Worm (Caenorhabditis elegans) whole organism, L3 larva: ENCODE measurements around the gene ZC204.12.
"Not testable (repeated sequence)": the region's sequence is repeated elsewhere in the genome, so short reads cannot be mapped to it uniquely, and the experiment has no call there.

Experiments
- ZK546.5 ChIP-seq: sonication (generic microtip); optimal IDR thresholded peaks from 2 replicates; lab custom pipeline; 2017; ENCODE audit warnings: missing biosample characterization, missing genetic modification characterization
- aly-2 ChIP-seq: fragments of 150-350 bp; optimal IDR thresholded peaks from 2 replicates; lab custom pipeline; 2014; ENCODE audit warnings: missing biosample characterization, missing genetic modification characterization
- ceh-82 ChIP-seq: fragments of 150-350 bp; optimal IDR thresholded peaks from 2 replicates; lab custom pipeline; 2014; ENCODE audit warnings: missing biosample characterization, missing genetic modification characterization
- egl-27 ChIP-seq: sonication (generic microtip); optimal IDR thresholded peaks from 4 replicates; lab custom pipeline; 2017; ENCODE audit warnings: missing biosample characterization, missing genetic modification reagents, missing genetic modification characterization
- egl-5 ChIP-seq: fragments of 150-350 bp; optimal IDR thresholded peaks from 2 replicates; lab custom pipeline; 2017; ENCODE audit warnings: missing biosample characterization, missing genetic modification reagents, missing genetic modification characterization, inconsistent platforms
- elt-2 ChIP-seq: sonication (generic microtip); optimal IDR thresholded peaks from 2 replicates; lab custom pipeline; 2016; ENCODE audit warnings: missing genetic modification reagents, mild to moderate bottlenecking, missing genetic modification characterization, missing compliant biosample characterization
- eor-1 ChIP-seq, 2 experiments: fragments of 150-350 bp; optimal IDR thresholded peaks; 2 replicates each; lab custom pipeline; 2014 to 2018; ENCODE audit warnings: missing biosample characterization in 2 of 2, missing genetic modification characterization in 2 of 2
- hmg-11 ChIP-seq: sonication (generic microtip); optimal IDR thresholded peaks from 2 replicates; lab custom pipeline; 2016; ENCODE audit warnings: missing genetic modification characterization, missing compliant biosample characterization
- lin-15B ChIP-seq: fragments of 150-350 bp; optimal IDR thresholded peaks from 2 replicates; lab custom pipeline; 2014; ENCODE audit warnings: missing biosample characterization, missing genetic modification characterization
- lsy-12 ChIP-seq: sonication (generic microtip); optimal IDR thresholded peaks from 2 replicates; lab custom pipeline; 2016; ENCODE audit warnings: mild to moderate bottlenecking, missing genetic modification characterization, missing compliant biosample characterization
- mdl-1 ChIP-seq: fragments of 150-350 bp; optimal IDR thresholded peaks from 2 replicates; lab custom pipeline; 2014; ENCODE audit warnings: missing biosample characterization, missing genetic modification characterization
- mml-1 ChIP-seq: fragments of 150-350 bp; sonication (generic microtip); optimal IDR thresholded peaks from 3 replicates; lab custom pipeline; 2014; ENCODE audit warnings: missing biosample characterization, missing genetic modification characterization
- nfya-1 ChIP-seq: sonication (generic microtip); optimal IDR thresholded peaks from 2 replicates; lab custom pipeline; 2017; ENCODE audit warnings: missing genetic modification characterization, mild to moderate bottlenecking, missing compliant biosample characterization, antibody characterized with exemption, moderate library complexity; ENCODE audit not compliant: insufficient read depth
- nhr-23 ChIP-seq: fragments of 150-350 bp; optimal IDR thresholded peaks from 2 replicates; lab custom pipeline; 2014; ENCODE audit warnings: missing biosample characterization, missing genetic modification reagents, missing genetic modification characterization
- nhr-237 ChIP-seq: fragments of 150-350 bp; optimal IDR thresholded peaks from 2 replicates; lab custom pipeline; 2014; ENCODE audit warnings: missing biosample characterization, missing genetic modification characterization
- nhr-25 ChIP-seq: sonication (generic microtip); optimal IDR thresholded peaks from 2 replicates; lab custom pipeline; 2017; ENCODE audit warnings: missing biosample characterization, missing genetic modification characterization
- nhr-28 ChIP-seq: fragments of 150-350 bp; optimal IDR thresholded peaks from 2 replicates; lab custom pipeline; 2014; ENCODE audit warnings: missing biosample characterization, missing genetic modification characterization
- nhr-43 ChIP-seq: sonication (generic microtip); optimal IDR thresholded peaks from 2 replicates; lab custom pipeline; 2016; ENCODE audit warnings: mild to moderate bottlenecking, missing genetic modification characterization, missing compliant biosample characterization; ENCODE audit not compliant: poor library complexity, severe bottlenecking
- nhr-67 ChIP-seq: fragments of 150-350 bp; optimal IDR thresholded peaks from 2 replicates; lab custom pipeline; 2014; ENCODE audit warnings: missing biosample characterization, missing genetic modification characterization
- nhr-77 ChIP-seq: fragments of 150-350 bp; optimal IDR thresholded peaks from 2 replicates; lab custom pipeline; 2014; ENCODE audit warnings: missing biosample characterization, missing genetic modification characterization
- pha-4 ChIP-seq: fragments of 150-350 bp; optimal IDR thresholded peaks from 2 replicates; lab custom pipeline; 2014; ENCODE audit warnings: missing biosample characterization, missing genetic modification reagents, missing genetic modification characterization
- pqm-1 ChIP-seq: fragments of 150-350 bp; optimal IDR thresholded peaks from 2 replicates; lab custom pipeline; 2017; ENCODE audit warnings: missing biosample characterization, missing genetic modification characterization, inconsistent platforms
- sea-2 ChIP-seq: fragments of 150-350 bp; sonication (generic microtip); optimal IDR thresholded peaks from 4 replicates; lab custom pipeline; 2014; ENCODE audit warnings: missing biosample characterization, missing genetic modification reagents, missing genetic modification characterization
- skn-1 ChIP-seq: fragments of 150-350 bp; optimal IDR thresholded peaks from 2 replicates; lab custom pipeline; 2014; ENCODE audit warnings: missing biosample characterization, missing genetic modification characterization
- snpc-4 ChIP-seq: fragments of 150-350 bp; optimal IDR thresholded peaks from 2 replicates; lab custom pipeline; 2014; ENCODE audit warnings: missing biosample characterization, missing genetic modification characterization
- zag-1 ChIP-seq: fragments of 150-350 bp; optimal IDR thresholded peaks from 2 replicates; lab custom pipeline; 2014; ENCODE audit warnings: missing biosample characterization, missing genetic modification characterization
- ztf-11 ChIP-seq: fragments of 150-350 bp; optimal IDR thresholded peaks from 2 replicates; lab custom pipeline; 2014; ENCODE audit warnings: missing biosample characterization, missing genetic modification characterization

Gene ZC204.12

DNA sequence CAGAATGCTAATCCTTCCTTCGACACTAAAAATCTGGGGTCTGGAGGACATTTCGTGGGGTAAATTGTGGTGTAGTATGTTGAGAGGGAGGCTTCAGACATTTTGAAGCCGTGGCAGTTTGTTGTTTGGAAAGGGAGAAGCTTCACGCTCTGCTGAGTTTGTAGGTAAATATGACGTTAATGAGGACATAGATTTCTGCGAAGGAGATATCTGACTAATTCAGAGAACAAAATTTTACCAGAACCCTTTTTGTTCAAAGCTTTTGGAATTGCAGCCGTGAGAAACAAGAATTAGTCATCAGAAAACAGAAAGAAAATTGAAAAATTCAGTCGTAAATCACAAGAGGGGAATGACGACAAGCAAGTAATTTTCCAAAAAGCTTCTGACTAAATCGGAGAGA is 16.6 kb downstream of the ZC204.12 start, which contains the start of gene srh-72:
Gene srh-72, minus strand, starts transcription at position 101 of the 400 bp plus-strand sequence.
- no peak for TF ChIP-seq nhr-23
- no peak for TF ChIP-seq nhr-77 (tag; lab: Kevin White, UChicago)
- TF ChIP-seq mml-1 (tag; lab: Kevin White, UChicago): no peak
- TF ChIP-seq egl-27: no peak
- no peak for TF ChIP-seq lin-15B (tag; lab: Kevin White, UChicago)
- no peak for TF ChIP-seq nhr-25 (tag; lab: Kevin White, UChicago)
- TF ChIP-seq ceh-82 (tag; lab: Kevin White, UChicago): no peak

DNA sequence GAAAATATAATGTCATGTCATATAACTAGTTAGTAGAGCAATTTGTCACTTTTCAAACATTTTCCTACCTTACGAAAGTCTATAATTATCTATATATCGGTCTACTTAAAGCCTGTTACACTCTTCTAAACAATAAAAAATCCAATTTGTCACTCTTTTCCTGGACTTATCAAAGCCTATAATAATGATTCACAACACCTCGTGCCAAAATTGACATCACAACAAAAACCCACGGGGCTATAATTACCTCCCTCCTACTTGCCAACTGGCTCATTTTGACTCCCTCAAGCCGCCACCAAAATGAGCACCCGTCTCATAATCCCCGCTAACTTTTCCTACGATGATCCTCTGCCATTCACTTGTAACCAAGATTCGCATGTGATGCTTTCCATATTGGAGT is 20.7 kb downstream of the ZC204.12 start, which contains the start of gene srg-20:
Gene srg-20, plus strand, starts transcription at position 301 of the 400 bp plus-strand sequence.
- TF ChIP-seq hmg-11 (tag; lab: Kevin White, UChicago); egl-5 (tag; lab: Kevin White, UChicago); snpc-4: not testable (repeated sequence)

DNA sequence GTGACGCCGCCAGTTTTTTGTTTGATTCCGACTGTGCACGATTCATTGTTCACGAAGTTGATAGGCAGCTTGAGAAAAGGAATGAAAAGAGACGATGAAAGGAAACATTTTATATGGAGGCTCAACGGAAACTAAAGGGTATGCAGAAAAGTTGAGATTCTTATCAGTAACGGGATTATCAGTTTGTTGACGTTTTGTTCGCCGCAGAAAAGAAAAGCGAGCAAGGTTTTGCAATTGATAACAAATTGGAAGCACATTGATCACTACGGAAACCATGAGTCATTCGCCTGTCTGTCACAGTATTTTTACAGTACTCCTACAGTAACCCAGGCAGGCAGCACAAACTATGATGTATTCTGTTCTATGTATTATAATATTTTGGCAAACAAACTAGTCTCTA is 21.1 kb downstream of the ZC204.12 start:
- TF ChIP-seq pqm-1 (tag; lab: Kevin White, UChicago): peak; percentile 47
- TF ChIP-seq elt-2: peak; percentile 70
- TF ChIP-seq nhr-67: no peak

DNA sequence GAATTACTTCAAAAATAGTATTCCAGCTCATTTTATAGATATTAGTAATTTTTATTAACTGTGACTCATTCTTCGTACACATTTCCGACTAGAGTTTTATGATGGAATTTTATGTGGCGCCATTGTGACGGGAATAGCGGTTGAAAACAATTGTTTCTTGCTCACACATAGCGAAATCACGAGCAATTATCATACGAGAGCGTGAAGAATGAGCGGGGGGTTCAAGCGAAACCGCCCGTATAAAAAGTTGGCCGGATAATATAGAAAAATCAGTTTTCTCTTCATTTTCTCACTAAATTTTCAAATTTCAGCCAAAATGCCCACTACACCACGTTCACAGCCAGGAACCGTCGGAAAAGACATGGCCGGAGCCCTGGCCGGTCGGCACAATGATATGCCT is 23.6 kb downstream of the ZC204.12 start, which contains the start of gene C08E3.1:
Gene C08E3.1, plus strand, starts transcription at position 301 of the 400 bp plus-strand sequence.
- not testable (repeated sequence) for TF ChIP-seq nhr-43, pha-4, mdl-1 (tag; lab: Kevin White, UChicago)

DNA sequence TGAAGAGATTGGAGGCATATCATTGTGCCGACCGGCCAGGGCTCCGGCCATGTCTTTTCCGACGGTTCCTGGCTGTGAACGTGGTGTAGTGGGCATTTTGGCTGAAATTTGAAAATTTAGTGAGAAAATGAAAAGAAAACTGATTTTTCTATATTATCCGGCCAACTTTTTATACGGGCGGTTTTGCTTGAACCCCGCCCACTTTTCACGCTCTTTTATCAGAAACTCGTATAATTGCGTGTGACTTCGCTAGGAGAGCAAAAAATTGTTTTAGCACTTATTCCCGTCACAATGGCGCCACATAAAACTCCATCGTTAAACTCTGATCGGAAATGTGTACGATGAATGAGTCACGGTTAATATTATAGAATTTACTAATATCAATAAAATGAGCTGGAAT is 24.9 kb downstream of the ZC204.12 start, which contains the start of gene C08E3.13:
Gene C08E3.13, minus strand, starts transcription at position 101 of the 400 bp plus-strand sequence.
- TF ChIP-seq nhr-28; eor-1 (tag; optimal IDR thresholded peaks at IDR 0.05; lab: Kevin White, UChicago); ceh-82 (tag; lab: Kevin White, UChicago): not testable (repeated sequence)
- TF ChIP-seq, all 47 proteins: peak for 0; not testable (repeated sequence) for 47

DNA sequence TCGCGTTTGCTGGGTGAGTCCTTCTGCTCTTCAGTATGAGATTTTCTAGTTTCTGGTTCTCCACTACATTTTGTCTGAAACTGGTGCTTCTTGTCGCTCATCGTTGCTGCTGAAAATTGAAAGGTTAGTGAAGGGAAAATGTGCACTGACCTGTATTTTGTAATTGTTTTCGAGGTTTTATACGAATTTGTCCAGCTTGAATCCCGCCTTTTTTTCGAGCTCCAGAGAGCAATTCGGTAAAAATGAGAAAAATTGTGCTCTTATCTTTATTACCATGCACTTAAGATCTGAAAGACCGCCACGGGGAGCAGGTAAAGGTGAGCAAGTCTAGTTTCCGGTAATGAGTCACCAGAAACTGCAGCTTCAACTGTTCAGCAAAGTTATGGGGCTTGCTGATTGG is 29.3 kb downstream of the ZC204.12 start, which contains the start of gene C08E3.15:
Gene C08E3.15, minus strand, starts transcription at position 101 of the 400 bp plus-strand sequence.
- TF ChIP-seq egl-27; hmg-11 (tag; lab: Kevin White, UChicago); aly-2: not testable (repeated sequence)
- TF ChIP-seq, all 47 proteins: peak for 0; not testable (repeated sequence) for 47

DNA sequence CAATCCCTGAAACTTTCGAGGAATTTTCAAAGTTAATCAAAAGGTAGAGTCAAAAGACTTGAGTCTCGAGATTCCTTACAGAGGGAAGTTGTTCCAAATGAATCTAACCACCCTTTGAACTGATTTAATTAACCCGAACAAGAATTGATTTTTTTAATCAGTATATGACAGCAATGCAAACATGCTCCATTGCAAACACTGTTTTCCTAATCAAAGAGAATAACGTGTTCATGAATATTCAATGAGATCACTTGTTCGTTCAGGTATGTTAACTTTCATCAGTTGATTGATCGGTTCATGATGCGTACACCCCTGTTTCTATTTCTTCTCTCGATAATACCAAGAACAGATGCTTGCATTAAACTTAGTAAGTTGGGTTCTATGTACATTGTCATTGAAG is 31.4 kb downstream of the ZC204.12 start, which contains the start of gene C08E3.14:
Gene C08E3.14, plus strand, starts transcription at position 301 of the 400 bp plus-strand sequence.
- no peak for TF ChIP-seq ztf-11 (tag; lab: Kevin White, UChicago)
- TF ChIP-seq mdl-1 (tag; lab: Kevin White, UChicago): no peak

DNA sequence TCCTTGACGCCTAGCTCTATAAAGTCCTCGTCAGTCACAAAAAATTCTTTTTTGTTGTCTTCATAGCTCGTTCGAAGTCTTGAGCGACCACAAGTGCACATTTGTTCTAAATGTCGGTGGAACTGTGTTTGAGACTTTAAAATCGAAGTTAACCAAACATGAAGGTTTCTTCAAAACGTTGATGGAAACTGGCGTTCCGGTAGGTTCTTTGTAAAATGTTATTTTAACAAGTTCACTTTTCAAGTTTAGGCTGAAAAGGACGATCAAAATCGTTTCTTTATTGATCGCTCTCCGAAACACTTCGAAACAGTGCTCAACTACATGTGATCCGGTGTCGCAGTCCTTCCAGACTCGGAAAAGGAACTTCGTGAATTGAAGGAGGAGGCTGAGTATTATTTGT is 32.5 kb downstream of the ZC204.12 start, which contains the start of gene fbxa-160:
Gene fbxa-160, minus strand, starts transcription at position 101 of the 400 bp plus-strand sequence.
- TF ChIP-seq ZK546.5 (tag; lab: Kevin White, UChicago) (no peak), nfya-1 (tag; lab: Kevin White, UChicago) (no peak), ceh-82 (tag; lab: Kevin White, UChicago) (no peak), zag-1 (tag; lab: Kevin White, UChicago) (no peak), nhr-25 (tag; lab: Kevin White, UChicago) (no peak), lsy-12 (no peak), hmg-11 (tag; lab: Kevin White, UChicago) (no peak), skn-1 (tag; lab: Kevin White, UChicago) (no peak), sea-2 (GFP tag; lab: Kevin White, UChicago) (no peak), nhr-237 (no peak)
